Fruit fly (Drosophila melanogaster) whole organism, embryonic: ENCODE data around the gene CG1840.

Source experiments
- B-H1 ChIP-seq: fragments of 200-800 bp; sonication (Bioruptor generic); IDR thresholded peaks from 3 replicates; pipeline ENCODE4 v1.3.6; 2022; ENCODE audit warnings: missing biosample characterization, missing genetic modification characterization
- CG10979 ChIP-seq: fragments of 200-800 bp; sonication (Bioruptor generic); optimal IDR thresholded peaks from 2 replicates; lab custom pipeline; 2018; ENCODE audit warnings: missing biosample characterization, mild to moderate bottlenecking, missing genetic modification characterization, moderate library complexity
- CG12236 ChIP-seq: fragments of 200-800 bp; sonication (Bioruptor generic); optimal IDR thresholded peaks from 2 replicates; lab custom pipeline; 2016; ENCODE audit warnings: missing biosample characterization, missing genetic modification characterization
- CG13894 ChIP-seq: fragments of 200-800 bp; sonication (Bioruptor generic); optimal IDR thresholded peaks from 3 replicates; lab custom pipeline; 2018; ENCODE audit warnings: missing biosample characterization, mild to moderate bottlenecking, missing genetic modification characterization, moderate library complexity
- CG14710 ChIP-seq: fragments of 200-800 bp; sonication (Bioruptor generic); optimal IDR thresholded peaks from 3 replicates; lab custom pipeline; 2019; ENCODE audit warnings: missing biosample characterization, mild to moderate bottlenecking, missing genetic modification characterization, moderate library complexity
- CG15601 ChIP-seq: fragments of 200-800 bp; sonication (Bioruptor generic); optimal IDR thresholded peaks from 3 replicates; lab custom pipeline; 2019; ENCODE audit warnings: missing biosample characterization, mild to moderate bottlenecking, missing genetic modification characterization, moderate library complexity
- CG16779 ChIP-seq: fragments of 200-800 bp; sonication (Bioruptor generic); IDR thresholded peaks from 2 replicates; pipeline ENCODE4 v1.3.6; 2022; ENCODE audit warnings: missing biosample characterization, missing genetic modification characterization
- CG18011 ChIP-seq: fragments of 200-800 bp; sonication (Bioruptor generic); optimal IDR thresholded peaks from 2 replicates; lab custom pipeline; 2017; ENCODE audit warnings: missing biosample characterization, missing genetic modification characterization, mild to moderate bottlenecking, moderate library complexity, missing genotype
- CG18764 ChIP-seq: fragments of 200-800 bp; sonication (Bioruptor generic); optimal IDR thresholded peaks from 3 replicates; lab custom pipeline; 2016; ENCODE audit warnings: missing biosample characterization, missing genetic modification characterization
- CG2875 ChIP-seq: fragments of 200-800 bp; sonication (Bioruptor generic); optimal IDR thresholded peaks from 2 replicates; lab custom pipeline; 2017; ENCODE audit warnings: missing biosample characterization, mild to moderate bottlenecking, missing genetic modification characterization, missing genetic modification reagents
- CG43689 ChIP-seq: fragments of 200-800 bp; sonication (Bioruptor generic); IDR thresholded peaks from 2 replicates; pipeline ENCODE4 v1.3.6; 2022; ENCODE audit warnings: missing biosample characterization, missing genetic modification characterization
- CG4404 ChIP-seq: fragments of 200-800 bp; sonication (Bioruptor generic); IDR thresholded peaks from 2 replicates; pipeline ENCODE4 v1.3.6; 2022; ENCODE audit warnings: missing biosample characterization, missing genetic modification characterization
- CG6689 ChIP-seq: fragments of 200-800 bp; sonication (Bioruptor generic); IDR thresholded peaks from 2 replicates; pipeline ENCODE4 v1.3.6; 2022; ENCODE audit warnings: missing biosample characterization, missing genetic modification characterization
- CG6813 ChIP-seq: fragments of 200-800 bp; sonication (Bioruptor generic); optimal IDR thresholded peaks from 2 replicates; lab custom pipeline; 2017; ENCODE audit warnings: missing biosample characterization, missing genetic modification characterization, mild to moderate bottlenecking, moderate library complexity, missing genetic modification reagents
- CG7357 ChIP-seq: fragments of 200-800 bp; sonication (Bioruptor generic); IDR thresholded peaks from 3 replicates; pipeline ENCODE4 v1.3.6; 2022; ENCODE audit warnings: missing biosample characterization, missing genetic modification characterization
- CG8359 ChIP-seq: fragments of 200-800 bp; sonication (Bioruptor generic); optimal IDR thresholded peaks from 2 replicates; lab custom pipeline; 2017; ENCODE audit warnings: missing biosample characterization, mild to moderate bottlenecking, missing genetic modification characterization, borderline replicate concordance
- Dip3 ChIP-seq: fragments of 200-800 bp; sonication (Bioruptor generic); optimal IDR thresholded peaks from 3 replicates; lab custom pipeline; 2016; ENCODE audit warnings: missing biosample characterization, missing genetic modification characterization
- Dref ChIP-seq: fragments of 200-800 bp; sonication (Bioruptor generic); IDR thresholded peaks from 2 replicates; pipeline ENCODE4 v1.3.6; 2022; ENCODE audit warnings: missing biosample characterization, missing genetic modification characterization
- Jarid2 ChIP-seq: fragments of 200-800 bp; sonication (Bioruptor generic); optimal IDR thresholded peaks from 3 replicates; lab custom pipeline; 2017; ENCODE audit warnings: mild to moderate bottlenecking, missing biosample characterization, missing genetic modification reagents, missing genetic modification characterization
- Kr ChIP-seq: fragments of 200-800 bp; sonication (Bioruptor generic); optimal IDR thresholded peaks from 2 replicates; lab custom pipeline; 2017; ENCODE audit warnings: missing biosample characterization, mild to moderate bottlenecking, missing genetic modification characterization
- Lhr ChIP-seq: fragments of 200-800 bp; sonication (Bioruptor generic); optimal IDR thresholded peaks from 3 replicates; lab custom pipeline; 2017; ENCODE audit warnings: mild to moderate bottlenecking, missing biosample characterization, missing genetic modification reagents, missing genetic modification characterization
- Lim3 ChIP-seq: fragments of 200-800 bp; sonication (Bioruptor generic); IDR thresholded peaks from 2 replicates; pipeline ENCODE4 v1.3.6; 2022; ENCODE audit warnings: missing biosample characterization, missing genetic modification characterization
- MBD-R2 ChIP-seq: fragments of 200-800 bp; sonication (Bioruptor generic); IDR thresholded peaks from 2 replicates; pipeline ENCODE4 v1.3.6; 2022; ENCODE audit warnings: missing biosample characterization, missing genetic modification characterization
- MESR4 ChIP-seq: fragments of 200-800 bp; sonication (Bioruptor generic); optimal IDR thresholded peaks from 2 replicates; lab custom pipeline; 2018; ENCODE audit warnings: missing biosample characterization, mild to moderate bottlenecking, missing genetic modification characterization, moderate library complexity
- NFAT ChIP-seq: fragments of 200-800 bp; sonication (Bioruptor generic); IDR thresholded peaks from 2 replicates; pipeline ENCODE4 v1.3.6; 2022; ENCODE audit warnings: missing biosample characterization, missing genetic modification characterization
- Opbp ChIP-seq: fragments of 200-800 bp; sonication (Bioruptor generic); IDR thresholded peaks from 3 replicates; pipeline ENCODE4 v1.3.6; 2022; ENCODE audit warnings: missing biosample characterization, missing genetic modification characterization; ENCODE audit not compliant: partially characterized antibody
- Ptx1 ChIP-seq: fragments of 200-800 bp; sonication (Bioruptor generic); IDR thresholded peaks from 2 replicates; pipeline ENCODE4 v1.3.6; 2022; ENCODE audit warnings: missing biosample characterization, missing genetic modification characterization
- Ravus ChIP-seq: fragments of 200-800 bp; sonication (Bioruptor generic); IDR thresholded peaks from 2 replicates; pipeline ENCODE4 v1.3.6; 2022; ENCODE audit warnings: missing biosample characterization, missing genetic modification characterization
- Rfx ChIP-seq: fragments of 200-800 bp; sonication (Bioruptor generic); IDR thresholded peaks from 2 replicates; pipeline ENCODE4 v1.3.6; 2022; ENCODE audit warnings: missing biosample characterization, missing genetic modification characterization
- ab ChIP-seq: fragments of 200-800 bp; sonication (Bioruptor generic); optimal IDR thresholded peaks from 2 replicates; lab custom pipeline; 2016; ENCODE audit warnings: missing biosample characterization, missing genetic modification characterization
- bigmax ChIP-seq: fragments of 200-800 bp; sonication (Bioruptor generic); optimal IDR thresholded peaks from 2 replicates; lab custom pipeline; 2018; ENCODE audit warnings: missing biosample characterization, mild to moderate bottlenecking, missing genetic modification characterization
- chm ChIP-seq: fragments of 200-800 bp; sonication (Bioruptor generic); IDR thresholded peaks from 2 replicates; pipeline ENCODE4 v1.3.6; 2022; ENCODE audit warnings: missing biosample characterization, missing genetic modification characterization
- chn ChIP-seq: fragments of 200-800 bp; sonication (Bioruptor generic); optimal IDR thresholded peaks from 2 replicates; lab custom pipeline; 2016; ENCODE audit warnings: missing biosample characterization, missing genetic modification characterization
- fu2 ChIP-seq: fragments of 200-800 bp; sonication (Bioruptor generic); optimal IDR thresholded peaks from 2 replicates; lab custom pipeline; 2016; ENCODE audit warnings: missing biosample characterization, missing genetic modification characterization
- gcm ChIP-seq: fragments of 200-800 bp; sonication (Bioruptor generic); optimal IDR thresholded peaks from 2 replicates; lab custom pipeline; 2019; ENCODE audit warnings: missing biosample characterization, mild to moderate bottlenecking, missing genetic modification characterization, moderate library complexity
- gsb-n ChIP-seq: fragments of 200-800 bp; sonication (Bioruptor generic); optimal IDR thresholded peaks from 3 replicates; lab custom pipeline; 2018; ENCODE audit warnings: missing biosample characterization, mild to moderate bottlenecking, missing genetic modification characterization
- ind ChIP-seq: fragments of 200-800 bp; sonication (Bioruptor generic); optimal IDR thresholded peaks from 3 replicates; lab custom pipeline; 2016; ENCODE audit warnings: missing biosample characterization, missing genetic modification characterization
- knrl ChIP-seq: fragments of 200-800 bp; sonication (Bioruptor generic); IDR thresholded peaks from 3 replicates; pipeline ENCODE4 v1.3.6; 2022; ENCODE audit warnings: missing biosample characterization, missing genetic modification characterization; ENCODE audit not compliant: partially characterized antibody
- luna ChIP-seq: fragments of 200-800 bp; sonication (Bioruptor generic); optimal IDR thresholded peaks from 2 replicates; lab custom pipeline; 2016; ENCODE audit warnings: missing biosample characterization, missing genetic modification characterization
- org-1 ChIP-seq: fragments of 200-800 bp; sonication (Bioruptor generic); optimal IDR thresholded peaks from 2 replicates; lab custom pipeline; 2017; ENCODE audit warnings: missing biosample characterization, missing genetic modification characterization
- pita ChIP-seq: fragments of 200-800 bp; sonication (Bioruptor generic); optimal IDR thresholded peaks from 2 replicates; lab custom pipeline; 2017; ENCODE audit warnings: missing biosample characterization, mild to moderate bottlenecking, missing genetic modification characterization
- sens ChIP-seq: fragments of 200-800 bp; sonication (Bioruptor generic); peaks from one replicate; lab custom pipeline; 2016; ENCODE audit warnings: missing biosample characterization, missing genetic modification characterization
- sima ChIP-seq: fragments of 200-800 bp; sonication (Bioruptor generic); optimal IDR thresholded peaks from 2 replicates; lab custom pipeline; 2016; ENCODE audit warnings: missing biosample characterization, missing genetic modification characterization
- sna ChIP-seq: fragments of 200-800 bp; sonication (Bioruptor generic); IDR thresholded peaks from 2 replicates; pipeline ENCODE4 v1.3.6; 2022; ENCODE audit warnings: missing biosample characterization, missing genetic modification characterization; ENCODE audit not compliant: partially characterized antibody
- sob ChIP-seq: fragments of 200-800 bp; sonication (Bioruptor generic); IDR thresholded peaks from 2 replicates; pipeline ENCODE4 v1.3.6; 2022; ENCODE audit warnings: missing biosample characterization, missing genetic modification characterization
- sr ChIP-seq: fragments of 200-800 bp; sonication (Bioruptor generic); IDR thresholded peaks from 3 replicates; pipeline ENCODE4 v1.3.6; 2022; ENCODE audit warnings: missing biosample characterization, missing genetic modification characterization
- sug ChIP-seq: fragments of 200-800 bp; optimal IDR thresholded peaks from 2 replicates; lab custom pipeline; 2019; ENCODE audit warnings: missing biosample characterization, mild to moderate bottlenecking, missing genetic modification characterization, moderate library complexity
- tap ChIP-seq: fragments of 200-800 bp; optimal IDR thresholded peaks from 3 replicates; lab custom pipeline; 2019; ENCODE audit warnings: missing biosample characterization, mild to moderate bottlenecking, missing genetic modification characterization, moderate library complexity
- tll ChIP-seq, 2 experiments: fragments of 200-800 bp in 1 of 2; fragments of >200 bp in 1 of 2; sonication (Bioruptor generic) in 1 of 2; optimal IDR thresholded peaks; 2 replicates each; lab custom pipeline; 2017 to 2019; ENCODE audit warnings: missing biosample characterization in 2 of 2, missing genetic modification characterization in 2 of 2, mild to moderate bottlenecking in 1 of 2, moderate library complexity in 1 of 2
- trem ChIP-seq: fragments of 200-800 bp; optimal IDR thresholded peaks from 3 replicates; lab custom pipeline; 2019; ENCODE audit warnings: missing biosample characterization, mild to moderate bottlenecking, missing genetic modification characterization, moderate library complexity
- twi ChIP-seq: fragments of 200-800 bp; optimal IDR thresholded peaks from 2 replicates; lab custom pipeline; 2019; ENCODE audit warnings: missing biosample characterization, mild to moderate bottlenecking, missing genetic modification characterization, moderate library complexity
- z ChIP-seq: fragments of 200-800 bp; sonication (Bioruptor generic); IDR thresholded peaks from 3 replicates; pipeline ENCODE4 v1.3.6; 2022; ENCODE audit warnings: missing biosample characterization, missing genetic modification characterization

Gene CG1840

dm6 chrX:11888142-11888541 lies at the start of gene CG1840 (continued):
- TF ChIP-seq MESR4 (GFP tag; lab: Kevin White, UChicago) (peak; percentile 67), CG4404 (GFP tag; lab: Robert Waterston, UW) (no peak), CG13894 (tag; lab: Kevin White, UChicago) (peak; percentile 28), CG6813 (GFP tag; lab: Kevin White, UChicago) (no peak), knrl (peak; percentile 69; the same call in 2 of the 3 replicates), B-H1 (no peak), tap (tag; lab: Kevin White, UChicago) (no peak), CG15601 (tag; lab: Kevin White, UChicago) (no peak), sr (GFP tag; lab: Robert Waterston, UW) (no peak), fu2 (GFP tag; lab: Kevin White, UChicago) (no peak), trem (tag; lab: Kevin White, UChicago) (no peak), Lhr (no peak), CG16779 (no peak), pita (GFP tag; lab: Kevin White, UChicago) (no peak), sna (GFP tag; lab: Robert Waterston, UW) (peak; percentile 51; the same call in 1 of the 2 replicates), bigmax (no peak), Jarid2 (GFP tag; lab: Kevin White, UChicago) (no peak), org-1 (GFP tag; lab: Kevin White, UChicago) (no peak), z (no peak), CG8359 (GFP tag; lab: Kevin White, UChicago) (no peak), Ptx1 (GFP tag; lab: Robert Waterston, UW) (no peak), CG2875 (GFP tag; lab: Kevin White, UChicago) (no peak), CG43689 (no peak), Rfx (GFP tag; lab: Robert Waterston, UW) (peak; percentile 50; the same call in 1 of the 2 replicates), CG6689 (GFP tag; lab: Robert Waterston, UW) (no peak), CG14710 (peak; percentile 26), Ravus (no peak), chm (GFP tag; lab: Robert Waterston, UW) (no peak), ab (GFP tag; lab: Kevin White, UChicago) (no peak), Kr (no peak), ind (GFP tag; lab: Kevin White, UChicago) (no peak), gsb-n (tag; lab: Kevin White, UChicago) (no peak), Opbp (GFP tag; lab: Robert Waterston, UW) (peak; percentile 72), Dref (GFP tag; lab: Robert Waterston, UW) (peak; percentile 48), luna (GFP tag; lab: Kevin White, UChicago) (no peak), CG18011 (GFP tag; lab: Kevin White, UChicago) (no peak), sob (GFP tag; lab: Robert Waterston, UW) (no peak), CG7357 (GFP tag; lab: Robert Waterston, UW) (no peak), sug (peak; percentile 8), CG18764 (no peak), sens (GFP tag; lab: Kevin White, UChicago) (peak; percentile 78), Dip3 (GFP tag; lab: Kevin White, UChicago) (no peak), NFAT (GFP tag; lab: Robert Waterston, UW) (no peak), gcm (GFP tag; lab: Kevin White, UChicago) (no peak), chn (GFP tag; lab: Kevin White, UChicago) (no peak), twi (tag; lab: Kevin White, UChicago) (no peak), CG10979 (tag; lab: Kevin White, UChicago) (no peak), CG12236 (GFP tag; lab: Kevin White, UChicago) (no peak), sima (GFP tag; lab: Kevin White, UChicago) (no peak), tll (GFP tag; optimal IDR thresholded peaks at IDR 0.05; lab: Kevin White, UChicago) (no peak), Lim3 (GFP tag; lab: Robert Waterston, UW) (no peak), MBD-R2 (GFP tag; lab: Robert Waterston, UW) (peak; percentile 61)
